Worm (Caenorhabditis elegans) whole organism, late embryonic: ENCODE results near the gene F16G10.14.

Experiments
- K09A11.1 ChIP-seq: sonication (generic microtip); optimal IDR thresholded peaks from 2 replicates; lab custom pipeline; 2017; ENCODE audit warnings: antibody characterized with exemption, mild to moderate bottlenecking, missing genetic modification characterization, missing compliant biosample characterization; ENCODE audit not compliant: insufficient read depth
- Y22D7AL.16 ChIP-seq: sonication (generic microtip); optimal IDR thresholded peaks from 2 replicates; lab custom pipeline; 2016; ENCODE audit warnings: missing genetic modification characterization, missing compliant biosample characterization
- ama-1 ChIP-seq: fragments of 150-350 bp; optimal IDR thresholded peaks from 2 replicates; lab custom pipeline; 2014
- fkh-6 ChIP-seq: sonication (generic microtip); optimal IDR thresholded peaks from 2 replicates; lab custom pipeline; 2016; ENCODE audit warnings: missing genetic modification characterization, missing compliant biosample characterization
- hlh-13 ChIP-seq: fragments of 200-800 bp; sonication (Bioruptor generic); optimal IDR thresholded peaks from 2 replicates; lab custom pipeline; 2018; ENCODE audit warnings: mild to moderate bottlenecking, missing genetic modification characterization, missing compliant biosample characterization
- nfya-1 ChIP-seq: sonication (generic microtip); optimal IDR thresholded peaks from 2 replicates; lab custom pipeline; 2017; ENCODE audit warnings: missing genetic modification characterization, mild to moderate bottlenecking, missing compliant biosample characterization, antibody characterized with exemption, moderate library complexity
- pha-4 ChIP-seq: fragments of 150-350 bp; optimal IDR thresholded peaks from 2 replicates; lab custom pipeline; 2018; ENCODE audit warnings: missing biosample characterization, missing genetic modification reagents, missing genetic modification characterization
- tbx-2 ChIP-seq: sonication (generic microtip); optimal IDR thresholded peaks from 2 replicates; lab custom pipeline; 2016; ENCODE audit warnings: missing genetic modification characterization, missing compliant biosample characterization

ce11 chrII:2359965-2360364, 38.8 kb downstream of the F16G10.14 start, which contains the start of gene F43C11.16:
- no peak for TF ChIP-seq fkh-6 (tag; lab: Kevin White, UChicago)
- TF ChIP-seq K09A11.1, result no peak
- no peak for TF ChIP-seq ama-1 (lab: Kevin White, UChicago)
- no peak for TF ChIP-seq hlh-13
- TF ChIP-seq tbx-2 (tag; lab: Kevin White, UChicago), result no peak
- no peak for TF ChIP-seq nfya-1 (tag; lab: Kevin White, UChicago)
- TF ChIP-seq pha-4, result no peak
- TF ChIP-seq Y22D7AL.16 (tag; lab: Kevin White, UChicago), result no peak
